Fruit fly (Drosophila melanogaster): ENCODE results near the gene CG2694.

Gene CG2694

DNA sequence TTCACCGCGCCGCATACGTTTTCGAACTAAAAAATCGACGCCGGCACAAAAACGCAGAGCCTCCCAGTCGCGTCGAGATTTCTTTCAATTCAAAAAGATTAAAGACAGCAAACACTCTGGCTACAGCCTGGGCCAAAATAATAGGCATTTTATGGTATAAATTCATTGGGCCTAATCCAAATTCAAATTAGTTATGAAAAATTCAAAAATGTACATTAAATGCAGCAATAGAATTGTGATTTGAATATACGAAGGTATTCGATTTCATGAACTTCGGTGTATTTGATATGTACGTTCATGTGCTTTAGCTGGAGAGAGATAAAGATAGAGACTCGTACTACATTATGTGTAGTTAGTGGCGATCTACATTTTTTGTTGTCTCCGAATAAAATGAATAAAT is 30.2 kb downstream of the CG2694 start, which contains the start of gene Syx4 (continued):
- peak; percentile 80 for TF ChIP-seq dsx (GFP tag; optimal IDR thresholded peaks at IDR 0.05; ENCODE audit: poor library complexity, severe bottlenecking)
- peak; percentile 91 for TF ChIP-seq achi (GFP tag; optimal IDR thresholded peaks at IDR 0.05)
- peak; percentile 87 for TF ChIP-seq CG10631 (GFP tag; optimal IDR thresholded peaks at IDR 0.05)
- TF ChIP-seq CG16779 (tag; optimal IDR thresholded peaks at IDR 0.05), result peak; percentile 81
- TF ChIP-seq vri (GFP tag; optimal IDR thresholded peaks at IDR 0.05), result peak; percentile 80
- peak; percentile 91 for TF ChIP-seq CG3919 (GFP tag; optimal IDR thresholded peaks at IDR 0.05)
- peak; percentile 90 for TF ChIP-seq Ets96B (tag; optimal IDR thresholded peaks at IDR 0.05)
- TF ChIP-seq fd85E (GFP tag; optimal IDR thresholded peaks at IDR 0.05), result peak; percentile 70
- TF ChIP-seq Gug (GFP tag; IDR thresholded peaks at IDR 0.05), result peak; percentile 93
- TF ChIP-seq CG11902 (GFP tag; optimal IDR thresholded peaks at IDR 0.05), result peak; percentile 81
- TF ChIP-seq Sox14 (GFP tag; optimal IDR thresholded peaks at IDR 0.05), result peak; percentile 92
- TF ChIP-seq Hr39 (GFP tag; optimal IDR thresholded peaks at IDR 0.05), result peak; percentile 89
- peak; percentile 92 for TF ChIP-seq net (GFP tag; optimal IDR thresholded peaks at IDR 0.05)
- peak; percentile 91 for TF ChIP-seq Met (GFP tag; optimal IDR thresholded peaks at IDR 0.05)
- TF ChIP-seq acj6 (GFP tag; optimal IDR thresholded peaks at IDR 0.05), result peak; percentile 91
- TF ChIP-seq CG11294 (GFP tag; IDR thresholded peaks at IDR 0.05), result peak; percentile 92
- peak; percentile 91 for TF ChIP-seq CG34406 (GFP tag; optimal IDR thresholded peaks at IDR 0.05)
- TF ChIP-seq spab (GFP tag; optimal IDR thresholded peaks at IDR 0.05), result peak; percentile 81
- peak; percentile 98 for TF ChIP-seq eg (GFP tag; IDR thresholded peaks at IDR 0.05)
- peak; percentile 87 for TF ChIP-seq Smox (GFP tag; optimal IDR thresholded peaks at IDR 0.05)

DNA sequence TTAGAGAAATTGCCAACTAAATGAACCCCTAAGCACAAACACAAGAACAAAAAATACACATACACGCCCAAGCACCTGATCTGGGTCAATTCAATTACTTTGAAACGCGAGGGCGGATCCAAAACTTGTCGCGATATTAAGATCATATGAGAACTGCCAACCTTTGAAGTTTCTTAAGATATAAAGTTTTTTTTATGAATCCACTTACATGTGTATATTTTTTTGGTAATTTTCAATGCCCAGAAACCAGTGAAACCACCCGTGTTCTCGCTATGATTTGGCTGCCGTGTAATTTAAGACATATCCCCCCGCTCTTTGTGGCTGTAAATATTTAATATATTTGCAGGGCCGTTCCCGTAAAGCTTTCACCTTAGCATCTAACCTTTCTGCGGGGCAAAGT is 35.8 kb downstream of the CG2694 start:
- TF ChIP-seq dsx (GFP tag; optimal IDR thresholded peaks at IDR 0.05; ENCODE audit: poor library complexity, severe bottlenecking) (no peak), Sox14 (GFP tag; optimal IDR thresholded peaks at IDR 0.05) (no peak), CG6808 (GFP tag; optimal IDR thresholded peaks at IDR 0.05) (no peak), CG10669 (GFP tag; optimal IDR thresholded peaks at IDR 0.05) (no peak), CG15336 (GFP tag; IDR thresholded peaks at IDR 0.05) (no peak), CG10631 (GFP tag; optimal IDR thresholded peaks at IDR 0.05) (no peak), CG6276 (GFP tag; optimal IDR thresholded peaks at IDR 0.05) (no peak), CG9139 (GFP tag; optimal IDR thresholded peaks at IDR 0.05) (no peak), CG4318 (GFP tag; optimal IDR thresholded peaks at IDR 0.05) (no peak), CG6163 (GFP tag; IDR thresholded peaks at IDR 0.05) (no peak), net (GFP tag; optimal IDR thresholded peaks at IDR 0.05) (no peak), eg (GFP tag; IDR thresholded peaks at IDR 0.05) (no peak), Met (GFP tag; optimal IDR thresholded peaks at IDR 0.05) (no peak), cyc (GFP tag; optimal IDR thresholded peaks at IDR 0.05) (no peak), fd59A (GFP tag; optimal IDR thresholded peaks at IDR 0.05) (no peak), topi (GFP tag; optimal IDR thresholded peaks at IDR 0.05) (no peak), esn (GFP tag; optimal IDR thresholded peaks at IDR 0.05) (no peak), salr (GFP tag; optimal IDR thresholded peaks at IDR 0.05) (no peak)

DNA sequence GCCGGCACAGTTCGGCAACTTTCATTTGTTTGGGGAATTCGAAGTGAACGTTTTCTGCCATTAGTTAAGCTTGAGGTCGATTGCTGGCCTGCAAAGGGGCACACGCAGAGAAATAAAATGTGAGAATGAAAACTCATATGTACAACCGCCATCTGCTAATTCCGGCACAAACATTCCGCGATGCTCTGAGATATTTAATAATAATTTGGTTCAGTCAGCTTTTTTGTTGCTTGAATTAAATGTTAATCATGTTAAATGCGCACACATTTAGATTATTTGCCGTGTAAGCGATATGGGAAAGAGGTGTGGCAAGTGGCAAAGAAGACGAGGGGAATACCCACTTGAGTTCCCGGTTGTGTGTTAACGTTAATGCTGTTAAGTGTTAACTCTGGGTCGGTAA is 43.5 kb downstream of the CG2694 start:
- no peak for TF ChIP-seq CG6163 (GFP tag; IDR thresholded peaks at IDR 0.05)
- TF ChIP-seq CG10669 (GFP tag; optimal IDR thresholded peaks at IDR 0.05), result no peak
- no peak for TF ChIP-seq CG32006 (GFP tag; optimal IDR thresholded peaks at IDR 0.05)
- no peak for TF ChIP-seq acj6 (GFP tag; optimal IDR thresholded peaks at IDR 0.05)
- no peak for TF ChIP-seq spab (GFP tag; optimal IDR thresholded peaks at IDR 0.05)
- no peak for TF ChIP-seq cyc (GFP tag; optimal IDR thresholded peaks at IDR 0.05)
- TF ChIP-seq eg (GFP tag; IDR thresholded peaks at IDR 0.05), result no peak
- no peak for TF ChIP-seq Eip75B (GFP tag; optimal IDR thresholded peaks at IDR 0.05)
- no peak for TF ChIP-seq CG3032 (tag; optimal IDR thresholded peaks at IDR 0.05)

DNA sequence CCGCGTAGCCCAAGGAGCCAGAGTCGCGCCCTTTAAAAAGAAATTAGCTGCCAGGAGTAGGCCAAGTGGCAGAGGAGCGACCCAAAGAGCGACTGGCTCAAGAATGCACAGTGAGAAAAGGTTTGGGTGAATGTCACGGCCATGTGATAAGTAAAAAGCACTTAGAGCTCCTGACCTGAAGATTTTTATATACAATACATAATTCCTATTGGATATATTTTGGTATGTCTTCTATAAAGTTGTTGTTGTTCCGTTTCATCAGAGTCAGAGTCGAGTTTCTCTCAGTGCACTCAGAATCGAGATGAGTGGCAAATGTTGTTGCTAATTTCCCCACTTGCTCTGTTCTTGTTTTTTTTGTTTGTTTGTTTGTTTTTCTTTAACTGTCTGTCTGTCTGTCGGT is 47.3 kb downstream of the CG2694 start:
- TF ChIP-seq OdsH (GFP tag; optimal IDR thresholded peaks at IDR 0.05) (no peak), Hr4 (GFP tag; optimal IDR thresholded peaks at IDR 0.05) (peak; percentile 1), CG6163 (GFP tag; IDR thresholded peaks at IDR 0.05) (0 out of 3 replicates have a peak, but pooled peaks have one; percentile 46), CG32006 (GFP tag; optimal IDR thresholded peaks at IDR 0.05) (peak; percentile 14), CG3919 (GFP tag; optimal IDR thresholded peaks at IDR 0.05) (peak; percentile 10), Eip78C (GFP tag) (peak; percentile 63), CG1621 (tag; optimal IDR thresholded peaks at IDR 0.05) (no peak), CG7368 (GFP tag; optimal IDR thresholded peaks at IDR 0.05) (no peak), cyc (GFP tag; optimal IDR thresholded peaks at IDR 0.05) (no peak)
